Worm (Caenorhabditis elegans) whole organism, L1 larva: ENCODE measurements around the gene srh-136.

Source experiments
- ama-1 ChIP-seq: fragments of 150-350 bp; optimal IDR thresholded peaks from 2 replicates; lab custom pipeline; 2014
- elt-2 ChIP-seq: sonication (generic microtip); optimal IDR thresholded peaks from 2 replicates; lab custom pipeline; 2016; ENCODE audit warnings: missing genetic modification characterization, mild to moderate bottlenecking, inconsistent platforms, missing compliant biosample characterization, missing genetic modification reagents
- fkh-4 ChIP-seq: sonication (generic microtip); optimal IDR thresholded peaks from 2 replicates; lab custom pipeline; 2016; ENCODE audit warnings: missing compliant biosample characterization, missing genetic modification characterization, borderline replicate concordance
- hlh-17 ChIP-seq: fragments of 200-800 bp; sonication (Bioruptor generic); optimal IDR thresholded peaks from 2 replicates; lab custom pipeline; 2018; ENCODE audit warnings: missing genetic modification characterization, mild to moderate bottlenecking, missing compliant biosample characterization, moderate library complexity, borderline replicate concordance
- jun-1 ChIP-seq: fragments of 150-350 bp; optimal IDR thresholded peaks from 2 replicates; lab custom pipeline; 2014; ENCODE audit warnings: missing biosample characterization, missing genetic modification reagents, missing genetic modification characterization
- lin-15B ChIP-seq: fragments of 150-350 bp; sonication (generic microtip); optimal IDR thresholded peaks from 3 replicates; lab custom pipeline; 2014; ENCODE audit warnings: missing biosample characterization, missing genetic modification characterization
- lin-35 ChIP-seq, 2 experiments: fragments of 150-350 bp; optimal IDR thresholded peaks; 2 replicates each; lab custom pipeline; 2014; ENCODE audit warnings: missing biosample characterization in 2 of 2, missing genetic modification characterization in 2 of 2, missing genetic modification reagents in 2 of 2
- lsy-2 ChIP-seq, 2 experiments: fragments of 150-350 bp; optimal IDR thresholded peaks; 2 replicates each; lab custom pipeline; 2014; ENCODE audit warnings: missing biosample characterization in 2 of 2, missing genetic modification characterization in 2 of 2
- nhr-12 ChIP-seq: sonication (generic microtip); optimal IDR thresholded peaks from 2 replicates; lab custom pipeline; 2017; ENCODE audit warnings: missing biosample characterization, missing genetic modification characterization
- nhr-237 ChIP-seq: fragments of 150-350 bp; optimal IDR thresholded peaks from 2 replicates; lab custom pipeline; 2014; ENCODE audit warnings: missing biosample characterization, missing genetic modification characterization
- xbp-1 ChIP-seq: sonication (generic microtip); optimal IDR thresholded peaks from 2 replicates; lab custom pipeline; 2016; ENCODE audit warnings: missing genetic modification characterization, missing compliant biosample characterization

DNA sequence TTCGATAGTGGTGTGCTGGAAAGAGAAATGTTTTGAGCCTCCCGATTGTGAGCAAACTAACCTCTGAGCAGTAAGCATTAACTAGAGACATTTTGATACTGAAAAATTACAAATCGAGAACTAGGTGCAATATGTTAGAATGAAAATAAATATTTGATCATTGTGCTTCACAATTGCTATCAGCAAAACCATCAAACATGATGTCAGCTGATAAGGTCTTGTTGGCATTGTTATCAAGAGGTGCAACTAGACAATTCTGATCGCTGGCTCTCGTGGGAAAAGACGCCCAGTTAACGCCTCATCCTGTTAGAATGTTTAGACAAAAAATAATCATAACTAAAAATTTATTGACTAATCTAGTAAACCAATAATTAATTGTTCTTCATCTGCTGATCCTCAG is 3.0 kb downstream of the srh-136 start, which contains the start of gene comt-2:
- TF ChIP-seq lsy-2 (tag; optimal IDR thresholded peaks at IDR 0.05; lab: Kevin White, UChicago) (no peak), hlh-17 (GFP tag; lab: Kevin White, UChicago) (no peak), lin-15B (tag; lab: Kevin White, UChicago) (no peak), elt-2 (tag; lab: Kevin White, UChicago) (peak; percentile 80), fkh-4 (tag; lab: Kevin White, UChicago) (no peak), jun-1 (tag; lab: Kevin White, UChicago) (no peak), lin-35 (GFP tag; optimal IDR thresholded peaks at IDR 0.05; lab: Kevin White, UChicago) (peak in 1 of 2 experiments; percentile 26), nhr-12 (no peak), xbp-1 (tag; lab: Kevin White, UChicago) (no peak), nhr-237 (tag; lab: Kevin White, UChicago) (no peak), ama-1 (no peak)
